Fruit fly (Drosophila melanogaster): ENCODE data around the gene Sxl.

Sxl gene

DNA sequence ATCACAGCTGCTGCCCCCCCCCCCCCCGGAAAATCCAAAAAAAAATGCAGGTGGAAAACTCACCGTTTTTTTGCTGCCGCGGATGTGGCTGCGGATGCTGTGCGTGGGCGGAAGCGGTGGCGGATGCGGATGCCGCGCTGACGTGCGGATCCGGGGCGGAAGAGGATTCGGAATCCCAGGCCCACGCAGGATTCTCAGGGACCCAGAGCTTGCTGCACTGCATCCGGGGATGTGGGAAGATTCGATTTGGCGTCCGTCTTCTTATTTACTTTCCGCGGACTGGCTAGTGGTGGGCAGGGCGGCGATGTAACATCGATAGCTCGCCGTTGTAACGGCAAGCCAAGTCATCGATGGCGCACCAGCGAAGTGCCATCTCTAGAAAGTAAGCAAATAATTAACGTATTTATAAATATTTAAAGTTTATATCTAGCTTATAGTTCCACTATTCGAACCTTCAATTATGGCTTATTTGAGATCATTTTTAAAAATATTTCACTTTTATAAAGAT lies 4.2 kb upstream of the Sxl start, which contains the start of gene CG4615:
TSS of gene CG4615 (minus strand) at position 288 of the 508 bp plus-strand sequence.
- peak; percentile 85 for TF ChIP-seq Hr83 (GFP tag; optimal IDR thresholded peaks at IDR 0.05; ENCODE audit: poor library complexity, severe bottlenecking)
- TF ChIP-seq N (GFP tag; optimal IDR thresholded peaks at IDR 0.05): no peak
- no peak for TF ChIP-seq Mio (GFP tag; optimal IDR thresholded peaks at IDR 0.05)
- TF ChIP-seq Myc (optimal IDR thresholded peaks at IDR 0.05): no peak
- peak; percentile 33 for TF ChIP-seq Hnf4 (GFP tag; optimal IDR thresholded peaks at IDR 0.05)
- no peak for TF ChIP-seq foxo (GFP tag; optimal IDR thresholded peaks at IDR 0.05)
- TF ChIP-seq sv (GFP tag; optimal IDR thresholded peaks at IDR 0.05): no peak
- TF ChIP-seq CrebA (GFP tag; optimal IDR thresholded peaks at IDR 0.05; ENCODE audit: borderline replicate concordance): no peak
- TF ChIP-seq Dfd (GFP tag; optimal IDR thresholded peaks at IDR 0.05): no peak
- no peak for TF ChIP-seq psq (GFP tag; optimal IDR thresholded peaks at IDR 0.05)
- no peak for TF ChIP-seq dmrt93B (GFP tag; optimal IDR thresholded peaks at IDR 0.05)
- TF ChIP-seq Jra (GFP tag; optimal IDR thresholded peaks at IDR 0.05): peak; percentile 25
- no peak for TF ChIP-seq Hr78 (GFP tag; optimal IDR thresholded peaks at IDR 0.05)
- no peak for TF ChIP-seq ey (GFP tag; optimal IDR thresholded peaks at IDR 0.05)
- TF ChIP-seq Dif (GFP tag; optimal IDR thresholded peaks at IDR 0.05; ENCODE audit: partially characterized antibody): no peak
- no peak for TF ChIP-seq dsf (GFP tag; optimal IDR thresholded peaks at IDR 0.05; ENCODE audit: borderline replicate concordance)
- TF ChIP-seq HLH106 (tag; optimal IDR thresholded peaks at IDR 0.05): no peak
- peak; percentile 22 for TF ChIP-seq h (GFP tag; optimal IDR thresholded peaks at IDR 0.05)
- no peak for TF ChIP-seq OdsH (GFP tag; optimal IDR thresholded peaks at IDR 0.05)
- TF ChIP-seq jim (GFP tag; optimal IDR thresholded peaks at IDR 0.05): no peak
- TF ChIP-seq fru (GFP tag; optimal IDR thresholded peaks at IDR 0.05): no peak
- TF ChIP-seq CG32264 (GFP tag; optimal IDR thresholded peaks at IDR 0.05): no peak
- TF ChIP-seq lola (GFP tag; optimal IDR thresholded peaks at IDR 0.05): no peak
- no peak for TF ChIP-seq usp (GFP tag; optimal IDR thresholded peaks at IDR 0.05)
- peak; percentile 8 for TF ChIP-seq sage (GFP tag; optimal IDR thresholded peaks at IDR 0.05)
- TF ChIP-seq GATAd (GFP tag; optimal IDR thresholded peaks at IDR 0.05): peak; percentile 13
- no peak for TF ChIP-seq brk (GFP tag; optimal IDR thresholded peaks at IDR 0.05)
- no peak for TF ChIP-seq tai (GFP tag; optimal IDR thresholded peaks at IDR 0.05)
- no peak for TF ChIP-seq Vsx2 (GFP tag; optimal IDR thresholded peaks at IDR 0.05; ENCODE audit: partially characterized antibody)
- no peak for TF ChIP-seq Abd-B (GFP tag; optimal IDR thresholded peaks at IDR 0.05)
- TF ChIP-seq CG9705 (GFP tag; optimal IDR thresholded peaks at IDR 0.05): no peak
- TF ChIP-seq rgr (GFP tag; optimal IDR thresholded peaks at IDR 0.05): peak; percentile 5
- TF ChIP-seq Sp1 (GFP tag; optimal IDR thresholded peaks at IDR 0.05): no peak
- no peak for TF ChIP-seq pan (optimal IDR thresholded peaks at IDR 0.05)
- no peak for TF ChIP-seq Rel (GFP tag; optimal IDR thresholded peaks at IDR 0.05)
- TF ChIP-seq Rel (tag; optimal IDR thresholded peaks at IDR 0.05): peak; percentile 38
- no peak for TF ChIP-seq br (GFP tag; optimal IDR thresholded peaks at IDR 0.05)
- no peak for TF ChIP-seq dl (GFP tag; optimal IDR thresholded peaks at IDR 0.05; ENCODE audit: insufficient read depth in 1 of 2, partially characterized antibody in 2 of 2)
- no peak for TF ChIP-seq woc (GFP tag; optimal IDR thresholded peaks at IDR 0.05)

- TF ChIP-seq HLH106 (tag; optimal IDR thresholded peaks at IDR 0.05) (peak; percentile 70), Hnf4 (GFP tag; optimal IDR thresholded peaks at IDR 0.05) (peak; percentile 65), dsf (GFP tag; optimal IDR thresholded peaks at IDR 0.05; ENCODE audit: borderline replicate concordance) (no peak), GATAd (GFP tag; optimal IDR thresholded peaks at IDR 0.05) (no peak), N (GFP tag; optimal IDR thresholded peaks at IDR 0.05) (no peak), sage (GFP tag; optimal IDR thresholded peaks at IDR 0.05) (no peak), CrebA (GFP tag; optimal IDR thresholded peaks at IDR 0.05; ENCODE audit: borderline replicate concordance) (no peak), h (GFP tag; optimal IDR thresholded peaks at IDR 0.05) (peak; percentile 58), woc (GFP tag; optimal IDR thresholded peaks at IDR 0.05) (peak; percentile 61), tai (GFP tag; optimal IDR thresholded peaks at IDR 0.05) (no peak), jim (GFP tag; optimal IDR thresholded peaks at IDR 0.05) (no peak), foxo (GFP tag; optimal IDR thresholded peaks at IDR 0.05) (peak in 1 of 2 experiments; percentile 65), Mio (GFP tag; optimal IDR thresholded peaks at IDR 0.05) (no peak), fru (GFP tag; optimal IDR thresholded peaks at IDR 0.05) (peak; percentile 69), Dfd (GFP tag; optimal IDR thresholded peaks at IDR 0.05) (no peak), CG9705 (GFP tag; optimal IDR thresholded peaks at IDR 0.05) (peak; percentile 15), lola (GFP tag; optimal IDR thresholded peaks at IDR 0.05) (no peak), dmrt93B (GFP tag; optimal IDR thresholded peaks at IDR 0.05) (peak; percentile 47), dl (GFP tag; optimal IDR thresholded peaks at IDR 0.05; ENCODE audit: insufficient read depth in 1 of 2, partially characterized antibody in 2 of 2) (no peak), Jra (GFP tag; optimal IDR thresholded peaks at IDR 0.05) (peak; percentile 39), usp (GFP tag; optimal IDR thresholded peaks at IDR 0.05) (no peak), ey (GFP tag; optimal IDR thresholded peaks at IDR 0.05) (peak; percentile 54), Rel (GFP tag; optimal IDR thresholded peaks at IDR 0.05) (no peak), Rel (tag; optimal IDR thresholded peaks at IDR 0.05) (no peak), Sp1 (GFP tag; optimal IDR thresholded peaks at IDR 0.05) (peak; percentile 83), br (GFP tag; optimal IDR thresholded peaks at IDR 0.05) (peak; percentile 68), brk (GFP tag; optimal IDR thresholded peaks at IDR 0.05) (no peak), psq (GFP tag; optimal IDR thresholded peaks at IDR 0.05) (peak; percentile 58), Myc (optimal IDR thresholded peaks at IDR 0.05) (no peak), Hr78 (GFP tag; optimal IDR thresholded peaks at IDR 0.05) (no peak), Vsx2 (GFP tag; optimal IDR thresholded peaks at IDR 0.05; ENCODE audit: partially characterized antibody) (no peak), rgr (GFP tag; optimal IDR thresholded peaks at IDR 0.05) (peak; percentile 71), Dif (GFP tag; optimal IDR thresholded peaks at IDR 0.05; ENCODE audit: partially characterized antibody) (no peak), OdsH (GFP tag; optimal IDR thresholded peaks at IDR 0.05) (peak; percentile 74), Hr83 (GFP tag; optimal IDR thresholded peaks at IDR 0.05; ENCODE audit: poor library complexity, severe bottlenecking) (no peak), pan (optimal IDR thresholded peaks at IDR 0.05) (no peak), CG32264 (GFP tag; optimal IDR thresholded peaks at IDR 0.05) (no peak), sv (GFP tag; optimal IDR thresholded peaks at IDR 0.05) (peak; percentile 65), Abd-B (GFP tag; optimal IDR thresholded peaks at IDR 0.05) (no peak)
Observed at dm6 chrX:7101302-7102012, 3.6 kb upstream of the Sxl start.
